Worm (Caenorhabditis elegans): ENCODE data around the gene col-174.
A peak's percentile ranks its signal among the peaks of the same experiment; 100 is the strongest.

ce11 chrX:7577458-7578158 lies 31.0 kb downstream of the col-174 start:
- TF ChIP-seq peb-1 (tag; optimal IDR thresholded peaks at IDR 0.05) (no peak), snpc-4 (tag; optimal IDR thresholded peaks at IDR 0.05) (no peak), nhr-10 (tag; optimal IDR thresholded peaks at IDR 0.05) (no peak), zag-1 (tag; optimal IDR thresholded peaks at IDR 0.05) (no peak), nhr-237 (tag; optimal IDR thresholded peaks at IDR 0.05) (no peak), ceh-16 (tag; optimal IDR thresholded peaks at IDR 0.05) (peak; percentile 27), ama-1 (optimal IDR thresholded peaks at IDR 0.05) (no peak), nhr-6 (tag; optimal IDR thresholded peaks at IDR 0.05) (no peak), ZK546.5 (tag; optimal IDR thresholded peaks at IDR 0.05) (no peak), lsy-2 (tag; optimal IDR thresholded peaks at IDR 0.05) (peak in 1 of 2 experiments; percentile 2), dmd-4 (tag; optimal IDR thresholded peaks at IDR 0.05) (no peak)
